Fruit fly (Drosophila melanogaster) whole organism, embryonic: ENCODE results near the gene Cyp313a1.

Experiments
- Adf1 ChIP-seq: fragments of 200-800 bp; sonication (Bioruptor generic); IDR thresholded peaks from 2 replicates; pipeline ENCODE4 v1.3.6; 2022; ENCODE audit warnings: missing biosample characterization, missing genetic modification characterization
- Asciz ChIP-seq: fragments of 200-800 bp; sonication (Bioruptor generic); optimal IDR thresholded peaks from 2 replicates; lab custom pipeline; 2017; ENCODE audit warnings: missing biosample characterization, mild to moderate bottlenecking, missing genetic modification characterization, missing genetic modification reagents
- BEAF-32 ChIP-seq: fragments of 200-800 bp; sonication (Bioruptor generic); optimal IDR thresholded peaks from 3 replicates; lab custom pipeline; 2017; ENCODE audit warnings: missing biosample characterization, missing genetic modification characterization, mild to moderate bottlenecking, moderate library complexity, missing genetic modification reagents
- CG11504 ChIP-seq: fragments of 200-800 bp; sonication (Bioruptor generic); optimal IDR thresholded peaks from 3 replicates; lab custom pipeline; 2019; ENCODE audit warnings: missing biosample characterization, mild to moderate bottlenecking, missing genetic modification characterization, moderate library complexity
- CG12071 ChIP-seq: fragments of 200-800 bp; sonication (Bioruptor generic); optimal IDR thresholded peaks from 3 replicates; lab custom pipeline; 2018; ENCODE audit warnings: missing biosample characterization, mild to moderate bottlenecking, missing genetic modification characterization
- CG12236 ChIP-seq: fragments of 200-800 bp; sonication (Bioruptor generic); optimal IDR thresholded peaks from 2 replicates; lab custom pipeline; 2016; ENCODE audit warnings: missing biosample characterization, missing genetic modification characterization
- CG12659 ChIP-seq: fragments of 200-800 bp; sonication (Bioruptor generic); optimal IDR thresholded peaks from 3 replicates; lab custom pipeline; 2017; ENCODE audit warnings: mild to moderate bottlenecking, missing biosample characterization, missing genetic modification reagents, missing genetic modification characterization
- CG15601 ChIP-seq: fragments of 200-800 bp; sonication (Bioruptor generic); optimal IDR thresholded peaks from 3 replicates; lab custom pipeline; 2019; ENCODE audit warnings: missing biosample characterization, mild to moderate bottlenecking, missing genetic modification characterization, moderate library complexity
- CG17612 ChIP-seq: fragments of 200-800 bp; sonication (Bioruptor generic); IDR thresholded peaks from 2 replicates; pipeline ENCODE4 v1.3.6; 2022; ENCODE audit warnings: missing biosample characterization, missing genetic modification characterization
- CG18262 ChIP-seq: fragments of 200-800 bp; optimal IDR thresholded peaks from 3 replicates; lab custom pipeline; 2019; ENCODE audit warnings: missing biosample characterization, mild to moderate bottlenecking, missing genetic modification characterization, moderate library complexity
- CG2120 ChIP-seq: fragments of 200-800 bp; sonication (Bioruptor generic); optimal IDR thresholded peaks from 3 replicates; lab custom pipeline; 2016; ENCODE audit warnings: missing biosample characterization, missing genetic modification characterization
- CG32772 ChIP-seq: fragments of 200-800 bp; sonication (Bioruptor generic); IDR thresholded peaks from 2 replicates; pipeline ENCODE4 v1.3.6; 2022; ENCODE audit warnings: missing biosample characterization, missing genetic modification characterization
- CG3838 ChIP-seq: fragments of 200-800 bp; sonication (Bioruptor generic); optimal IDR thresholded peaks from 3 replicates; lab custom pipeline; 2016; ENCODE audit warnings: missing biosample characterization, missing genetic modification characterization
- CG4282 ChIP-seq: fragments of 200-800 bp; sonication (Bioruptor generic); optimal IDR thresholded peaks from 2 replicates; lab custom pipeline; 2016; ENCODE audit warnings: missing biosample characterization, missing genetic modification characterization
- CG4328 ChIP-seq: fragments of 200-800 bp; sonication (Bioruptor generic); optimal IDR thresholded peaks from 3 replicates; lab custom pipeline; 2017; ENCODE audit warnings: missing biosample characterization, missing genetic modification reagents, missing genetic modification characterization
- CG4360 ChIP-seq: fragments of 200-800 bp; sonication (Bioruptor generic); IDR thresholded peaks from 2 replicates; pipeline ENCODE4 v1.3.6; 2022; ENCODE audit warnings: missing biosample characterization, missing genetic modification characterization
- CG43689 ChIP-seq: fragments of 200-800 bp; sonication (Bioruptor generic); IDR thresholded peaks from 2 replicates; pipeline ENCODE4 v1.3.6; 2022; ENCODE audit warnings: missing biosample characterization, missing genetic modification characterization
- CG4707 ChIP-seq: fragments of 200-800 bp; sonication (Bioruptor generic); optimal IDR thresholded peaks from 2 replicates; lab custom pipeline; 2018; ENCODE audit warnings: missing biosample characterization, mild to moderate bottlenecking, missing genetic modification characterization, moderate library complexity
- CG6175 ChIP-seq: fragments of 200-800 bp; sonication (Bioruptor generic); IDR thresholded peaks from 3 replicates; pipeline ENCODE4 v1.3.6; 2022; ENCODE audit warnings: missing biosample characterization, missing genetic modification characterization
- CG7839 ChIP-seq: fragments of 200-800 bp; sonication (Bioruptor generic); optimal IDR thresholded peaks from 3 replicates; lab custom pipeline; 2018; ENCODE audit warnings: missing biosample characterization, mild to moderate bottlenecking, missing genetic modification characterization, moderate library complexity
- CG9797 ChIP-seq: fragments of 200-800 bp; sonication (Bioruptor generic); optimal IDR thresholded peaks from 3 replicates; lab custom pipeline; 2018; ENCODE audit warnings: missing biosample characterization, mild to moderate bottlenecking, missing genetic modification characterization
- D ChIP-seq, 2 experiments: fragments of 200-800 bp in 1 of 2; fragments of >200 bp in 1 of 2; sonication (Bioruptor generic) in 1 of 2; optimal IDR thresholded peaks; 2 replicates in 1 of 2; 3 replicates in 1 of 2; lab custom pipeline; 2017; ENCODE audit warnings: mild to moderate bottlenecking in 1 of 2, missing biosample characterization in 1 of 2, missing genetic modification characterization in 1 of 2, missing genetic modification reagents in 1 of 2
- Fer1 ChIP-seq: fragments of 200-800 bp; sonication (Bioruptor generic); optimal IDR thresholded peaks from 2 replicates; lab custom pipeline; 2017; ENCODE audit warnings: missing biosample characterization, mild to moderate bottlenecking, missing genetic modification characterization
- GATAe ChIP-seq: fragments of 200-800 bp; sonication (Bioruptor generic); conservative IDR thresholded peaks from 2 replicates; pipeline ENCODE4 v1.3.6; 2022; ENCODE audit warnings: missing biosample characterization, missing genetic modification characterization
- Gsc ChIP-seq: fragments of 200-800 bp; sonication (Bioruptor generic); IDR thresholded peaks from 2 replicates; pipeline ENCODE4 v1.3.6; 2022; ENCODE audit warnings: missing biosample characterization, missing genetic modification characterization
- HHEX ChIP-seq: fragments of 200-800 bp; sonication (Bioruptor generic); optimal IDR thresholded peaks from 3 replicates; lab custom pipeline; 2017; ENCODE audit warnings: missing biosample characterization, mild to moderate bottlenecking, missing genetic modification characterization, missing genetic modification reagents
- Hmr ChIP-seq: fragments of 200-800 bp; sonication (Bioruptor generic); optimal IDR thresholded peaks from 3 replicates; lab custom pipeline; 2017; ENCODE audit warnings: mild to moderate bottlenecking, missing biosample characterization, missing genetic modification reagents, missing genetic modification characterization
- Med ChIP-seq: fragments of 200-800 bp; sonication (Bioruptor generic); peaks from one replicate; lab custom pipeline; 2016; ENCODE audit warnings: missing biosample characterization, missing genetic modification characterization, mild to moderate bottlenecking, inconsistent platforms, moderate library complexity
- Meics ChIP-seq: fragments of 200-800 bp; sonication (Bioruptor generic); optimal IDR thresholded peaks from 2 replicates; lab custom pipeline; 2017; ENCODE audit warnings: missing biosample characterization, mild to moderate bottlenecking, missing genetic modification characterization
- Stat92E ChIP-seq, 3 experiments: fragments of >200 bp in 2 of 3; fragments of 200-800 bp in 1 of 3; sonication (Bioruptor generic) in 1 of 3; optimal IDR thresholded peaks; 2 replicates each; lab custom pipeline; 2017 to 2019; ENCODE audit warnings: missing biosample characterization in 3 of 3, missing genetic modification characterization in 3 of 3, mild to moderate bottlenecking in 1 of 3, moderate library complexity in 1 of 3
- az2 ChIP-seq: fragments of 200-800 bp; sonication (Bioruptor generic); optimal IDR thresholded peaks from 3 replicates; lab custom pipeline; 2016; ENCODE audit warnings: missing biosample characterization, missing genetic modification characterization
- bigmax ChIP-seq: fragments of 200-800 bp; sonication (Bioruptor generic); optimal IDR thresholded peaks from 2 replicates; lab custom pipeline; 2018; ENCODE audit warnings: missing biosample characterization, mild to moderate bottlenecking, missing genetic modification characterization
- bsh ChIP-seq, 2 experiments: fragments of 200-800 bp; sonication (Bioruptor generic); optimal IDR thresholded peaks; 2 replicates each; lab custom pipeline; 2017 to 2018; ENCODE audit warnings: mild to moderate bottlenecking in 2 of 2, missing biosample characterization in 2 of 2, missing genetic modification characterization in 2 of 2, moderate library complexity in 1 of 2
- corto ChIP-seq: fragments of 200-800 bp; sonication (Bioruptor generic); optimal IDR thresholded peaks from 2 replicates; lab custom pipeline; 2016; ENCODE audit warnings: missing biosample characterization, mild to moderate bottlenecking, missing genetic modification characterization, moderate library complexity
- disco-r ChIP-seq: fragments of 200-800 bp; sonication (Bioruptor generic); optimal IDR thresholded peaks from 2 replicates; lab custom pipeline; 2016; ENCODE audit warnings: missing biosample characterization, missing genetic modification characterization
- emc ChIP-seq: fragments of 200-800 bp; sonication (Bioruptor generic); optimal IDR thresholded peaks from 2 replicates; lab custom pipeline; 2016; ENCODE audit warnings: missing biosample characterization, missing genetic modification characterization
- fd3F ChIP-seq: fragments of 200-800 bp; sonication (Bioruptor generic); optimal IDR thresholded peaks from 2 replicates; lab custom pipeline; 2018; ENCODE audit warnings: missing biosample characterization, mild to moderate bottlenecking, missing genetic modification characterization, moderate library complexity
- gfzf ChIP-seq: fragments of 200-800 bp; sonication (Bioruptor generic); optimal IDR thresholded peaks from 2 replicates; lab custom pipeline; 2016; ENCODE audit warnings: missing biosample characterization, mild to moderate bottlenecking, missing genetic modification characterization, moderate library complexity
- her ChIP-seq: fragments of 200-800 bp; sonication (Bioruptor generic); optimal IDR thresholded peaks from 2 replicates; lab custom pipeline; 2016; ENCODE audit warnings: missing biosample characterization, missing genetic modification characterization
- hth ChIP-seq: fragments of >200 bp; optimal IDR thresholded peaks from 2 replicates; lab custom pipeline; 2017; ENCODE audit warnings: inconsistent platforms
- kah ChIP-seq: fragments of 200-800 bp; sonication (Bioruptor generic); optimal IDR thresholded peaks from 2 replicates; lab custom pipeline; 2018; ENCODE audit warnings: missing biosample characterization, mild to moderate bottlenecking, missing genetic modification characterization
- lola ChIP-seq, 3 experiments: fragments of >200 bp in 2 of 3; fragments of 200-800 bp in 1 of 3; sonication (Bioruptor generic) in 1 of 3; optimal IDR thresholded peaks; 2 replicates each; lab custom pipeline; 2017 to 2019; ENCODE audit warnings: missing biosample characterization in 3 of 3, missing genetic modification characterization in 3 of 3, mild to moderate bottlenecking in 1 of 3, moderate library complexity in 1 of 3
- onecut ChIP-seq: fragments of 200-800 bp; sonication (Bioruptor generic); IDR thresholded peaks from 2 replicates; pipeline ENCODE4 v1.3.6; 2022; ENCODE audit warnings: missing biosample characterization, missing genetic modification characterization
- pum ChIP-seq: fragments of 200-800 bp; sonication (Bioruptor generic); optimal IDR thresholded peaks from 2 replicates; lab custom pipeline; 2016; ENCODE audit warnings: missing biosample characterization, missing genetic modification characterization
- repo ChIP-seq: fragments of 200-800 bp; sonication (Bioruptor generic); optimal IDR thresholded peaks from 2 replicates; lab custom pipeline; 2016; ENCODE audit warnings: missing biosample characterization, missing genetic modification characterization
- sna ChIP-seq: fragments of 200-800 bp; sonication (Bioruptor generic); IDR thresholded peaks from 2 replicates; pipeline ENCODE4 v1.3.6; 2022; ENCODE audit warnings: missing biosample characterization, missing genetic modification characterization; ENCODE audit not compliant: partially characterized antibody
- tgo ChIP-seq: fragments of 200-800 bp; sonication (Bioruptor generic); IDR thresholded peaks from 3 replicates; pipeline ENCODE4 v1.3.6; 2022; ENCODE audit warnings: missing biosample characterization, missing genetic modification characterization
- toy ChIP-seq: fragments of 200-800 bp; sonication (Bioruptor generic); IDR thresholded peaks from 2 replicates; pipeline ENCODE4 v1.3.6; 2022; ENCODE audit warnings: missing biosample characterization, missing genetic modification characterization
- unpg ChIP-seq: fragments of 200-800 bp; sonication (Bioruptor generic); optimal IDR thresholded peaks from 3 replicates; lab custom pipeline; 2018; ENCODE audit warnings: missing biosample characterization, mild to moderate bottlenecking, missing genetic modification characterization, moderate library complexity

Cyp313a1 gene

DNA sequence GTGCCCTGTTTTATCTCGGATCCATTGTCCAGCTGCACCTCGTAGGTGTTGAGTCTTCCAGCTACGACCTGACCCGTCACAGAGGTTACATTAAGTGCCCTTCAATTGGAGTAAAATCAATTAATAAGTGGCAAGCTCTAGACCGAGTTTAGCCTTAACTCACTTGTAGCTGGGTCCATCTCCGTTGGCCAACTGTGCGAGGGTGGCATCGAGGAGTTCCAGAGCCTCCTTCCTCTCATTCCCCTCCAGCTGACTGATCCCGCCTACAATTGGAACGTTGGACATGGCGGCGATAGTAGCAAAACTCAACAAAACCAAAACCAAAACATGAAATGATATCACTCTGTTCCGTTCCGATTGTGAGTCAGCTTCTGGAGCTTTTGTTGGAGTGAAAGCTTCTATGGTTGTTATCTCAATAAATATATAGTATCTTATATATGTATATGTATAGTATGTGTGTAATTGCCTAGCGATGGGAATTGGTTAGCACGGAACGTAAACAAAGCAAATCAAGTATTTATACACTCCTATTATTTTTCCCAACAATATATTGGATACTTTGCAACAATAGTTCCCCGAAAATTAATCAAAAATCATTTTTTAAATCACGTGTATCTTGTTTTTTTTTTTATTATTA is 47.8 kb downstream of the Cyp313a1 start, which contains the start of gene CG8066 (continued):
- TF ChIP-seq CG4282 (GFP tag; lab: Kevin White, UChicago) (no peak), CG9797 (GFP tag; lab: Kevin White, UChicago) (no peak), kah (GFP tag; lab: Kevin White, UChicago) (no peak), CG3838 (GFP tag; lab: Kevin White, UChicago) (no peak), CG4707 (no peak), Stat92E (GFP tag; optimal IDR thresholded peaks at IDR 0.05; lab: Kevin White, UChicago) (no peak), Gsc (GFP tag; lab: Robert Waterston, UW) (no peak), corto (peak; percentile 1), disco-r (GFP tag; lab: Kevin White, UChicago) (no peak), CG12071 (GFP tag; lab: Kevin White, UChicago) (no peak), her (GFP tag; lab: Kevin White, UChicago) (no peak), az2 (GFP tag; lab: Kevin White, UChicago) (no peak), GATAe (GFP tag; lab: Robert Waterston, UW) (no peak), Asciz (GFP tag; lab: Kevin White, UChicago) (peak; percentile 15), repo (GFP tag; lab: Kevin White, UChicago) (no peak), hth (lab: Kevin White, UChicago) (no peak), Fer1 (GFP tag; lab: Kevin White, UChicago) (peak; percentile 44), CG4360 (GFP tag; lab: Robert Waterston, UW) (no peak), CG18262 (no peak), onecut (GFP tag; lab: Robert Waterston, UW) (no peak), CG32772 (GFP tag; lab: Robert Waterston, UW) (no peak), CG15601 (tag; lab: Kevin White, UChicago) (no peak), toy (no peak), CG43689 (GFP tag; lab: Robert Waterston, UW) (no peak), CG12236 (no peak), D (optimal IDR thresholded peaks at IDR 0.05; lab: Kevin White, UChicago) (no peak), D (GFP tag; optimal IDR thresholded peaks at IDR 0.05; lab: Kevin White, UChicago) (no peak), gfzf (GFP tag; lab: Kevin White, UChicago) (no peak), HHEX (GFP tag; lab: Kevin White, UChicago) (no peak), CG4328 (peak; percentile 30), tgo (GFP tag; lab: Robert Waterston, UW) (no peak), pum (GFP tag; lab: Kevin White, UChicago) (no peak), bigmax (GFP tag; lab: Kevin White, UChicago) (peak; percentile 39), Adf1 (GFP tag; lab: Robert Waterston, UW) (no peak), CG7839 (peak; percentile 22), Meics (GFP tag; lab: Kevin White, UChicago) (peak; percentile 36), CG2120 (GFP tag; lab: Kevin White, UChicago) (peak; percentile 46), CG11504 (tag; lab: Kevin White, UChicago) (no peak), lola (GFP tag; optimal IDR thresholded peaks at IDR 0.05; lab: Kevin White, UChicago) (no peak), CG17612 (GFP tag; lab: Robert Waterston, UW) (no peak), sna (GFP tag; lab: Robert Waterston, UW) (no peak), Hmr (GFP tag; lab: Kevin White, UChicago) (peak; percentile 49), unpg (GFP tag; lab: Kevin White, UChicago) (peak; percentile 27), CG6175 (no peak), Med (GFP tag; lab: Kevin White, UChicago) (no peak), CG12659 (GFP tag; lab: Kevin White, UChicago) (peak; percentile 20), bsh (GFP tag; optimal IDR thresholded peaks at IDR 0.05; lab: Kevin White, UChicago) (peak in 1 of 2 experiments; percentile 25), fd3F (no peak), BEAF-32 (peak; percentile 54), emc (GFP tag; lab: Kevin White, UChicago) (no peak)
